Worm (Caenorhabditis elegans): ENCODE data around the gene serp-1.1.
A peak's percentile ranks its signal among the peaks of the same experiment; 100 is the strongest.

serp-1.1 gene

ce11 chrX:15826866-15827265 is 14.5 kb upstream of the serp-1.1 start, which contains the start of gene Y7A5A.9:
Gene Y7A5A.9, plus strand, starts transcription at chrX:15827166.
- TF ChIP-seq nhr-76 (tag; optimal IDR thresholded peaks at IDR 0.05) (no peak), unc-62 (GFP tag; optimal IDR thresholded peaks at IDR 0.05) (no peak), tbx-8 (GFP tag; optimal IDR thresholded peaks at IDR 0.05) (no peak), sptf-1 (tag; optimal IDR thresholded peaks at IDR 0.05) (no peak)

ce11 chrX:15828059-15828458 is 13.3 kb upstream of the serp-1.1 start, which contains the start of gene Y7A5A.20:
Gene Y7A5A.20, plus strand, starts transcription at chrX:15828359.
- TF ChIP-seq blmp-1 (tag; optimal IDR thresholded peaks at IDR 0.05) (no peak), ham-2 (GFP tag; optimal IDR thresholded peaks at IDR 0.05) (no peak), zip-8 (tag; optimal IDR thresholded peaks at IDR 0.05) (no peak), nhr-76 (tag; optimal IDR thresholded peaks at IDR 0.05) (no peak), cnd-1 (tag; optimal IDR thresholded peaks at IDR 0.05) (no peak), nhr-2 (tag; optimal IDR thresholded peaks at IDR 0.05) (no peak), ceh-39 (tag; optimal IDR thresholded peaks at IDR 0.05) (no peak), lin-13 (tag; optimal IDR thresholded peaks at IDR 0.05) (no peak), mab-5 (tag; optimal IDR thresholded peaks at IDR 0.05) (no peak), ceh-83 (GFP tag; optimal IDR thresholded peaks at IDR 0.05) (no peak), ztf-11 (tag; optimal IDR thresholded peaks at IDR 0.05) (no peak), nhr-12 (tag; optimal IDR thresholded peaks at IDR 0.05) (no peak), unc-62 (GFP tag; optimal IDR thresholded peaks at IDR 0.05) (no peak), drap-1 (GFP tag; optimal IDR thresholded peaks at IDR 0.05) (no peak), mep-1 (tag; optimal IDR thresholded peaks at IDR 0.05) (no peak), hlh-1 (tag; optimal IDR thresholded peaks at IDR 0.05) (no peak), unc-39 (tag; optimal IDR thresholded peaks at IDR 0.05) (no peak)

- TF ChIP-seq lin-32 (GFP tag; optimal IDR thresholded peaks at IDR 0.05) (no peak), ceh-39 (tag; optimal IDR thresholded peaks at IDR 0.05) (no peak), mab-5 (tag; optimal IDR thresholded peaks at IDR 0.05) (no peak), nhr-2 (tag; optimal IDR thresholded peaks at IDR 0.05) (no peak), mls-2 (tag; optimal IDR thresholded peaks at IDR 0.05) (no peak), sptf-1 (tag; optimal IDR thresholded peaks at IDR 0.05) (no peak), unc-62 (GFP tag; optimal IDR thresholded peaks at IDR 0.05) (no peak), zip-8 (tag; optimal IDR thresholded peaks at IDR 0.05) (peak; percentile 93), nhr-28 (tag; optimal IDR thresholded peaks at IDR 0.05) (no peak)
Observed at ce11 chrX:15831537-15831936, 9.8 kb upstream of the serp-1.1 start.

- TF ChIP-seq zip-8 (tag; optimal IDR thresholded peaks at IDR 0.05) (no peak), nhr-12 (tag; optimal IDR thresholded peaks at IDR 0.05) (no peak), mep-1 (tag; optimal IDR thresholded peaks at IDR 0.05) (no peak), ceh-39 (tag; optimal IDR thresholded peaks at IDR 0.05) (no peak), blmp-1 (tag; optimal IDR thresholded peaks at IDR 0.05) (no peak), ceh-83 (GFP tag; optimal IDR thresholded peaks at IDR 0.05) (no peak), nhr-28 (tag; optimal IDR thresholded peaks at IDR 0.05) (no peak), pha-4 (tag; optimal IDR thresholded peaks at IDR 0.05) (no peak), ztf-11 (tag; optimal IDR thresholded peaks at IDR 0.05) (no peak), lin-13 (tag; optimal IDR thresholded peaks at IDR 0.05) (no peak)
Observed at ce11 chrX:15838496-15838948, 2.9 kb upstream of the serp-1.1 start, which contains the start of gene acox-1.6. Gene acox-1.6, minus strand, starts transcription at chrX:15838546.

- TF ChIP-seq flh-1 (GFP tag; optimal IDR thresholded peaks at IDR 0.05) = no peak
Observed at ce11 chrX:15842492-15842891, 1.1 kb downstream of the serp-1.1 start.

ce11 chrX:15844330-15844729 is 3.0 kb downstream of the serp-1.1 start:
- TF ChIP-seq hlh-1 (tag; optimal IDR thresholded peaks at IDR 0.05) (no peak), unc-62 (GFP tag; optimal IDR thresholded peaks at IDR 0.05) (no peak), tbx-8 (GFP tag; optimal IDR thresholded peaks at IDR 0.05) (no peak), unc-39 (tag; optimal IDR thresholded peaks at IDR 0.05) (no peak), blmp-1 (tag; optimal IDR thresholded peaks at IDR 0.05) (no peak), nhr-28 (tag; optimal IDR thresholded peaks at IDR 0.05) (no peak), ces-1 (GFP tag; optimal IDR thresholded peaks at IDR 0.05) (no peak), mab-5 (tag; optimal IDR thresholded peaks at IDR 0.05) (no peak), pha-4 (tag; optimal IDR thresholded peaks at IDR 0.05) (no peak)

- TF ChIP-seq sptf-1 (tag; optimal IDR thresholded peaks at IDR 0.05) (no peak), sem-2 (GFP tag; optimal IDR thresholded peaks at IDR 0.05) (no peak), pha-4 (tag; optimal IDR thresholded peaks at IDR 0.05) (no peak), ceh-39 (tag; optimal IDR thresholded peaks at IDR 0.05) (no peak), unc-39 (tag; optimal IDR thresholded peaks at IDR 0.05) (no peak), ceh-43 (GFP tag; optimal IDR thresholded peaks at IDR 0.05) (no peak), elt-1 (tag; optimal IDR thresholded peaks at IDR 0.05; ENCODE audit: borderline replicate concordance, insufficient read depth) (no peak), cnd-1 (tag; optimal IDR thresholded peaks at IDR 0.05) (no peak), flh-1 (GFP tag; optimal IDR thresholded peaks at IDR 0.05) (no peak), lsy-2 (tag; optimal IDR thresholded peaks at IDR 0.05) (no peak), mls-2 (tag; optimal IDR thresholded peaks at IDR 0.05) (no peak), ceh-83 (GFP tag; optimal IDR thresholded peaks at IDR 0.05) (no peak), lin-32 (GFP tag; optimal IDR thresholded peaks at IDR 0.05) (no peak), ztf-11 (tag; optimal IDR thresholded peaks at IDR 0.05) (no peak)
Observed at ce11 chrX:15846552-15846951, 5.2 kb downstream of the serp-1.1 start.

All from whole organism, mixed stage, embryonic.